Worm (Caenorhabditis elegans) whole organism, L2 larva: ENCODE results near the gene F01D5.7.

ENCODE experiments used
- blmp-1 ChIP-seq: sonication (generic microtip); optimal IDR thresholded peaks from 2 replicates; lab custom pipeline; 2017; ENCODE audit warnings: missing genetic modification characterization, mild to moderate bottlenecking, missing compliant biosample characterization, antibody characterized with exemption, moderate library complexity; ENCODE audit not compliant: insufficient read depth
- lin-13 ChIP-seq: fragments of 150-350 bp; optimal IDR thresholded peaks from 2 replicates; lab custom pipeline; 2014; ENCODE audit warnings: missing biosample characterization, missing genetic modification reagents, missing genetic modification characterization
- unc-39 ChIP-seq: fragments of 150-350 bp; optimal IDR thresholded peaks from 2 replicates; lab custom pipeline; 2014; ENCODE audit warnings: missing biosample characterization, missing genetic modification characterization
- unc-62 ChIP-seq: fragments of 150-350 bp; optimal IDR thresholded peaks from 2 replicates; lab custom pipeline; 2014; ENCODE audit warnings: missing biosample characterization, missing genetic modification reagents, missing genetic modification characterization

- TF ChIP-seq blmp-1 (tag; lab: Kevin White, UChicago) (no peak), unc-39 (no peak), unc-62 (GFP tag; lab: Kevin White, UChicago) (no peak), lin-13 (GFP tag; lab: Kevin White, UChicago) (no peak)
Observed at ce11 chrII:13981097-13981496, 27.4 kb upstream of the F01D5.7 start, which contains the start of gene Y39G8B.9.
